Worm (Caenorhabditis elegans) whole organism, L4 larva: ENCODE results near the gene ave-1.

Experiments used
- F10B5.3 ChIP-seq: sonication (generic microtip); optimal IDR thresholded peaks from 2 replicates; lab custom pipeline; 2016; ENCODE audit warnings: mild to moderate bottlenecking, missing genetic modification characterization, missing compliant biosample characterization
- T20F7.1 ChIP-seq: fragments of 200-800 bp; sonication (Bioruptor generic); optimal IDR thresholded peaks from 2 replicates; lab custom pipeline; 2018; ENCODE audit warnings: mild to moderate bottlenecking, missing genetic modification characterization, missing compliant biosample characterization
- Y5F2A.4 ChIP-seq: fragments of 200-800 bp; sonication (Bioruptor generic); optimal IDR thresholded peaks from 2 replicates; lab custom pipeline; 2018; ENCODE audit warnings: mild to moderate bottlenecking, missing genetic modification characterization, missing compliant biosample characterization
- aly-2 ChIP-seq: sonication (generic microtip); optimal IDR thresholded peaks from 2 replicates; lab custom pipeline; 2018; ENCODE audit warnings: missing biosample characterization, missing genetic modification characterization
- ama-1 ChIP-seq: fragments of 150-350 bp; optimal IDR thresholded peaks from 2 replicates; lab custom pipeline; 2014; ENCODE audit warnings: inconsistent platforms, mixed read lengths
- ctbp-1 ChIP-seq: fragments of 200-800 bp; sonication (Bioruptor generic); IDR thresholded peaks from 2 replicates; pipeline ENCODE4 v1.3.6; 2022; ENCODE audit warnings: missing genetic modification reagents, missing genetic modification characterization, missing compliant biosample characterization
- dpl-1 ChIP-seq: fragments of 150-350 bp; optimal IDR thresholded peaks from 2 replicates; lab custom pipeline; 2014; ENCODE audit warnings: missing biosample characterization, missing genetic modification reagents, missing genetic modification characterization
- hlh-30 ChIP-seq: sonication (generic microtip); optimal IDR thresholded peaks from 2 replicates; lab custom pipeline; 2017; ENCODE audit warnings: antibody characterized with exemption, mild to moderate bottlenecking, missing genetic modification characterization, missing compliant biosample characterization; ENCODE audit not compliant: insufficient read depth
- mdl-1 ChIP-seq, 2 experiments: fragments of 150-350 bp in 1 of 2; sonication (generic microtip) in 1 of 2; optimal IDR thresholded peaks; 2 replicates each; lab custom pipeline; 2014 to 2017; ENCODE audit warnings: missing biosample characterization in 2 of 2, missing genetic modification characterization in 2 of 2
- nhr-237 ChIP-seq: sonication (generic microtip); optimal IDR thresholded peaks from 2 replicates; lab custom pipeline; 2017; ENCODE audit warnings: missing biosample characterization, missing genetic modification characterization
- sdz-12 ChIP-seq: fragments of 200-800 bp; sonication (Bioruptor generic); optimal IDR thresholded peaks from 2 replicates; lab custom pipeline; 2018; ENCODE audit warnings: mild to moderate bottlenecking, missing genetic modification characterization, missing compliant biosample characterization
- unc-130 ChIP-seq: sonication (generic microtip); optimal IDR thresholded peaks from 2 replicates; lab custom pipeline; 2016; ENCODE audit warnings: missing genetic modification reagents, missing genetic modification characterization, missing compliant biosample characterization
- unc-39 ChIP-seq: sonication (generic microtip); optimal IDR thresholded peaks from 2 replicates; lab custom pipeline; 2017; ENCODE audit warnings: missing biosample characterization, missing genetic modification characterization
- ztf-11 ChIP-seq: fragments of 150-350 bp; optimal IDR thresholded peaks from 2 replicates; lab custom pipeline; 2014; ENCODE audit warnings: missing biosample characterization, missing genetic modification characterization

DNA sequence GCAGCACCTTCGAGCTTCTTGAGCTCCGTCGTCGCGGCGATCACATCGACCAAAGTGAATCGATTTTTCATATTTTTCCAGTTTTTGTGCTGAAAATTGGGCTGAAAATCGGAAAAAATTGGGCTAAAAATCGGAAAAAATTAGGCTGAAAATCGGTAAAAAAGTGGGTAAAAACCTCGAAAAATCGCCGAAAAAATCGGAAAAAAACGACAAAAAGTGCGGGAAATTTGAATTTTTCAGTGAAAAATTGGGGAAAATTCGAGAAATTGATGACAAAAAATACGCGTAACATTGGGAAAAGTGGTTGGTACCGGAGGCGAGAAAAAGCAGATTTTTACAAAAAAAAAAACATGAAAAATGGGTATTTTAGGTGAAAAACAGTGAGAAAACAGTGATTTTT lies 12.4 kb downstream of the ave-1 start, which contains the start of gene Y82E9BR.18:
- no peak for TF ChIP-seq T20F7.1 (GFP tag; lab: Kevin White, UChicago)
- TF ChIP-seq sdz-12, result no peak
- no peak for TF ChIP-seq ztf-11 (tag; lab: Kevin White, UChicago)
- no peak for TF ChIP-seq unc-130 (GFP tag; lab: Kevin White, UChicago)
- no peak for TF ChIP-seq Y5F2A.4
- no peak for TF ChIP-seq hlh-30 (tag; lab: Kevin White, UChicago)
- TF ChIP-seq ctbp-1 (GFP tag; lab: Robert Waterston, UW), result no peak
- no peak for TF ChIP-seq F10B5.3 (tag; lab: Kevin White, UChicago)
- TF ChIP-seq nhr-237 (tag; lab: Kevin White, UChicago), result no peak
- TF ChIP-seq dpl-1, result no peak
- no peak for TF ChIP-seq mdl-1 (tag; optimal IDR thresholded peaks at IDR 0.05; lab: Kevin White, UChicago)
- no peak for TF ChIP-seq ama-1 (lab: Kevin White, UChicago)
- TF ChIP-seq unc-39, result no peak
- TF ChIP-seq aly-2 (tag; lab: Kevin White, UChicago), result no peak
